Worm (Caenorhabditis elegans) whole organism, young adult: ENCODE results near the gene srh-138.

Source experiments
- B0336.3 ChIP-seq: fragments of 200-800 bp; sonication (Bioruptor generic); IDR thresholded peaks from 2 replicates; pipeline ENCODE4 v1.3.6; 2022; ENCODE audit warnings: missing genetic modification characterization, missing compliant biosample characterization
- D2030.7 ChIP-seq: fragments of 200-800 bp; sonication (Bioruptor generic); IDR thresholded peaks from 2 replicates; pipeline ENCODE4 v1.3.6; 2022; ENCODE audit warnings: missing genetic modification reagents, missing genetic modification characterization, missing compliant biosample characterization
- F33H1.4 ChIP-seq: fragments of 200-800 bp; sonication (Bioruptor generic); IDR thresholded peaks from 2 replicates; pipeline ENCODE4 v1.3.6; 2022; ENCODE audit warnings: missing genetic modification reagents, missing genetic modification characterization, missing compliant biosample characterization
- F37B4.10 ChIP-seq: fragments of 200-800 bp; sonication (Bioruptor generic); IDR thresholded peaks from 2 replicates; pipeline ENCODE4 v1.3.6; 2022; ENCODE audit warnings: missing genetic modification characterization, missing compliant biosample characterization
- F49E8.2 ChIP-seq: sonication (generic microtip); optimal IDR thresholded peaks from 3 replicates; lab custom pipeline; 2017; ENCODE audit warnings: missing genetic modification characterization, mild to moderate bottlenecking, missing compliant biosample characterization, antibody characterized with exemption, moderate library complexity; ENCODE audit not compliant: insufficient read depth
- F57C9.4 ChIP-seq: sonication (generic microtip); optimal IDR thresholded peaks from 2 replicates; lab custom pipeline; 2017; ENCODE audit warnings: mild to moderate bottlenecking, missing genetic modification characterization, missing compliant biosample characterization
- T07F8.4 ChIP-seq: sonication (generic microtip); optimal IDR thresholded peaks from 2 replicates; lab custom pipeline; 2016; ENCODE audit warnings: mild to moderate bottlenecking, missing genetic modification characterization, moderate library complexity, missing compliant biosample characterization
- T26A5.8 ChIP-seq: sonication (generic microtip); optimal IDR thresholded peaks from 2 replicates; lab custom pipeline; 2016; ENCODE audit warnings: missing genetic modification characterization, missing compliant biosample characterization
- Y53G8AR.9 ChIP-seq: fragments of 200-800 bp; sonication (Bioruptor generic); conservative IDR thresholded peaks from 2 replicates; pipeline ENCODE4 v1.3.6; 2022; ENCODE audit warnings: missing genetic modification reagents, missing genetic modification characterization, missing compliant biosample characterization
- Y67H2A.10 ChIP-seq: fragments of 200-800 bp; sonication (Bioruptor generic); conservative IDR thresholded peaks from 2 replicates; pipeline ENCODE4 v1.3.6; 2022; ENCODE audit warnings: missing genetic modification reagents, missing genetic modification characterization, missing compliant biosample characterization
- Y79H2A.3 ChIP-seq: fragments of 200-800 bp; sonication (Bioruptor generic); conservative IDR thresholded peaks from 2 replicates; pipeline ENCODE4 v1.3.6; 2022; ENCODE audit warnings: missing genetic modification reagents, missing genetic modification characterization, missing compliant biosample characterization
- Y95B8A.8 ChIP-seq: fragments of 200-800 bp; sonication (Bioruptor generic); IDR thresholded peaks from 2 replicates; pipeline ENCODE4 v1.3.6; 2022; ENCODE audit warnings: missing genetic modification reagents, missing genetic modification characterization, missing compliant biosample characterization
- ZK185.1 ChIP-seq: sonication (generic microtip); optimal IDR thresholded peaks from 2 replicates; lab custom pipeline; 2016; ENCODE audit warnings: mild to moderate bottlenecking, missing genetic modification characterization, missing compliant biosample characterization; ENCODE audit not compliant: poor library complexity, severe bottlenecking
- akir-1 ChIP-seq: fragments of 200-800 bp; sonication (Bioruptor generic); optimal IDR thresholded peaks from 2 replicates; lab custom pipeline; 2018; ENCODE audit warnings: mild to moderate bottlenecking, missing genetic modification characterization, moderate library complexity, missing compliant biosample characterization
- ama-1 ChIP-seq, 3 experiments: fragments of 150-350 bp in 1 of 3; sonication (generic microtip) in 2 of 3; optimal IDR thresholded peaks; 2 replicates each; lab custom pipeline; 2014 to 2018; ENCODE audit warnings: missing biosample characterization in 2 of 3, missing genetic modification characterization in 2 of 3, missing genetic modification reagents in 2 of 3
- atf-7 ChIP-seq: sonication (generic microtip); optimal IDR thresholded peaks from 2 replicates; lab custom pipeline; 2017; ENCODE audit warnings: mild to moderate bottlenecking, missing genetic modification characterization, missing compliant biosample characterization
- attf-3 ChIP-seq: fragments of 200-800 bp; sonication (Bioruptor generic); conservative IDR thresholded peaks from 2 replicates; pipeline ENCODE4 v1.3.6; 2022; ENCODE audit warnings: missing genetic modification reagents, missing genetic modification characterization, missing compliant biosample characterization
- attf-5 ChIP-seq: fragments of 200-800 bp; sonication (Bioruptor generic); optimal IDR thresholded peaks from 2 replicates; lab custom pipeline; 2018; ENCODE audit warnings: mild to moderate bottlenecking, missing genetic modification characterization, missing compliant biosample characterization
- attf-6 ChIP-seq: fragments of 200-800 bp; sonication (Bioruptor generic); IDR thresholded peaks from 2 replicates; pipeline ENCODE4 v1.3.6; 2022; ENCODE audit warnings: missing genetic modification reagents, missing genetic modification characterization, missing compliant biosample characterization
- bed-2 ChIP-seq: fragments of 200-800 bp; sonication (Bioruptor generic); IDR thresholded peaks from 2 replicates; pipeline ENCODE4 v1.3.6; 2022; ENCODE audit warnings: missing genetic modification reagents, missing genetic modification characterization, missing compliant biosample characterization
- cebp-1 ChIP-seq, 2 experiments: fragments of 200-800 bp in 1 of 2; sonication (Bioruptor generic) in 1 of 2; sonication (generic microtip) in 1 of 2; IDR thresholded peaks in 1 of 2; optimal IDR thresholded peaks in 1 of 2; 2 replicates each; pipeline versions ENCODE4 v1.3.6 to Lab custom; 2017 to 2022; ENCODE audit warnings: missing compliant biosample characterization in 2 of 2, missing genetic modification characterization in 2 of 2, mild to moderate bottlenecking in 1 of 2, missing genetic modification reagents in 1 of 2, moderate library complexity in 1 of 2
- ceh-27 ChIP-seq: fragments of 200-800 bp; sonication (Bioruptor generic); optimal IDR thresholded peaks from 2 replicates; lab custom pipeline; 2018; ENCODE audit warnings: mild to moderate bottlenecking, missing genetic modification characterization, moderate library complexity, missing compliant biosample characterization
- ceh-58 ChIP-seq: fragments of 200-800 bp; sonication (Bioruptor generic); IDR thresholded peaks from 2 replicates; pipeline ENCODE4 v1.3.6; 2022; ENCODE audit warnings: missing genetic modification characterization, missing compliant biosample characterization
- ceh-91 ChIP-seq: fragments of 200-800 bp; sonication (Bioruptor generic); IDR thresholded peaks from 2 replicates; pipeline ENCODE4 v1.3.6; 2022; ENCODE audit warnings: missing genetic modification reagents, missing genetic modification characterization, missing compliant biosample characterization
- die-1 ChIP-seq: sonication (generic microtip); optimal IDR thresholded peaks from 2 replicates; lab custom pipeline; 2016; ENCODE audit warnings: missing genotype, mild to moderate bottlenecking, missing genetic modification characterization, missing compliant biosample characterization
- dox-1 ChIP-seq: fragments of 200-800 bp; sonication (Bioruptor generic); IDR thresholded peaks from 2 replicates; pipeline ENCODE4 v1.3.6; 2022; ENCODE audit warnings: missing genetic modification reagents, missing genetic modification characterization, missing compliant biosample characterization
- dpff-1 ChIP-seq: sonication (generic microtip); optimal IDR thresholded peaks from 2 replicates; lab custom pipeline; 2017; ENCODE audit warnings: mild to moderate bottlenecking, missing genetic modification characterization, missing compliant biosample characterization
- dpl-1 ChIP-seq: fragments of 150-350 bp; optimal IDR thresholded peaks from 2 replicates; lab custom pipeline; 2014; ENCODE audit warnings: missing biosample characterization, missing genetic modification reagents, missing genetic modification characterization
- egl-18 ChIP-seq: fragments of 200-800 bp; sonication (Bioruptor generic); IDR thresholded peaks from 2 replicates; pipeline ENCODE4 v1.3.6; 2022; ENCODE audit warnings: missing genetic modification reagents, missing genetic modification characterization, missing compliant biosample characterization
- him-1 ChIP-seq: sonication (generic microtip); optimal IDR thresholded peaks from 2 replicates; lab custom pipeline; 2016; ENCODE audit warnings: missing genotype, missing genetic modification reagents, missing genetic modification characterization, missing compliant biosample characterization
- hlh-26 ChIP-seq: fragments of 200-800 bp; sonication (Bioruptor generic); conservative IDR thresholded peaks from 2 replicates; pipeline ENCODE4 v1.3.6; 2022; ENCODE audit warnings: missing genetic modification reagents, missing genetic modification characterization, missing compliant biosample characterization
- hmg-1.2 ChIP-seq: fragments of 200-800 bp; sonication (Bioruptor generic); IDR thresholded peaks from 2 replicates; pipeline ENCODE4 v1.3.6; 2022; ENCODE audit warnings: missing genetic modification reagents, missing genetic modification characterization, missing compliant biosample characterization
- lin-26 ChIP-seq: fragments of 200-800 bp; sonication (Bioruptor generic); IDR thresholded peaks from 2 replicates; pipeline ENCODE4 v1.3.6; 2022; ENCODE audit warnings: missing genetic modification reagents, missing genetic modification characterization, missing compliant biosample characterization
- lsy-27 ChIP-seq: sonication (generic microtip); optimal IDR thresholded peaks from 2 replicates; lab custom pipeline; 2017; ENCODE audit warnings: missing genetic modification characterization, mild to moderate bottlenecking, missing compliant biosample characterization, antibody characterized with exemption, missing genotype, borderline replicate concordance; ENCODE audit not compliant: insufficient read depth
- madf-3 ChIP-seq: fragments of 200-800 bp; sonication (Bioruptor generic); IDR thresholded peaks from 2 replicates; pipeline ENCODE4 v1.3.6; 2022; ENCODE audit warnings: missing genetic modification reagents, missing genetic modification characterization, missing compliant biosample characterization
- pbrm-1 ChIP-seq: fragments of 200-800 bp; sonication (Bioruptor generic); IDR thresholded peaks from 2 replicates; pipeline ENCODE4 v1.3.6; 2022; ENCODE audit warnings: missing genetic modification reagents, missing genetic modification characterization, missing compliant biosample characterization
- snpc-1.1 ChIP-seq: sonication (generic microtip); optimal IDR thresholded peaks from 2 replicates; lab custom pipeline; 2017; ENCODE audit warnings: missing genetic modification characterization, mild to moderate bottlenecking, missing compliant biosample characterization, antibody characterized with exemption, moderate library complexity, missing genotype, missing genetic modification reagents; ENCODE audit not compliant: insufficient read depth
- unc-62 ChIP-seq: fragments of 150-350 bp; optimal IDR thresholded peaks from 2 replicates; lab custom pipeline; 2014; ENCODE audit warnings: missing biosample characterization, missing genetic modification reagents, missing genetic modification characterization
- xnd-1 ChIP-seq: sonication (generic microtip); optimal IDR thresholded peaks from 2 replicates; lab custom pipeline; 2016; ENCODE audit warnings: missing genotype, missing genetic modification reagents, missing genetic modification characterization, missing compliant biosample characterization
- ztf-25 ChIP-seq: fragments of 200-800 bp; sonication (Bioruptor generic); IDR thresholded peaks from 2 replicates; pipeline ENCODE4 v1.3.6; 2022; ENCODE audit warnings: missing genetic modification reagents, missing genetic modification characterization, missing compliant biosample characterization
- ztf-26 ChIP-seq: sonication (generic microtip); optimal IDR thresholded peaks from 2 replicates; lab custom pipeline; 2017; ENCODE audit warnings: missing genetic modification characterization, missing compliant biosample characterization
- ztf-3 ChIP-seq: fragments of 200-800 bp; sonication (Bioruptor generic); optimal IDR thresholded peaks from 2 replicates; lab custom pipeline; 2018; ENCODE audit warnings: mild to moderate bottlenecking, missing genetic modification characterization, missing compliant biosample characterization
- ztf-6 ChIP-seq: fragments of 200-800 bp; sonication (Bioruptor generic); IDR thresholded peaks from 2 replicates; pipeline ENCODE4 v1.3.6; 2022; ENCODE audit warnings: missing genetic modification reagents, missing genetic modification characterization, missing compliant biosample characterization

srh-138 gene

DNA sequence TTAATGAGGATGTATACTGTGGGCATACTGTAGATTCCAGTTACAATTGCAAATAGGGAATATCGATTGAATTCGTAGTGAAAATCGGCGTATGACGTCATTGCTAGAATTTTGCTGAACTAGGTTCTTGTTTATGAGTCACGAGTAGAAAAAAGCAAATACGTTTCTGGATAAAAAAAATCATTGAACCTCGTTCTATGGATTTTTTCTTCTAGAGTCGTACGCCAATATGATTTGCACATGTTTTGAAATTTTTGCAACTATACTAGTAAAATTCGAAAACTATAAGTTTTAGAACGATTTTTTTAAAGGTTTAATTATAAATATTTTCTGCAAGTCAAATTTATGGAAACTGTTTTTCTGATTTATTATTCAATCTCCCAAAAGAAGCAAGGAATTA is 3.0 kb downstream of the srh-138 start, which contains the start of gene sru-44:
Gene sru-44, minus strand, starts transcription at position 101 of the 400 bp plus-strand sequence.
- TF ChIP-seq unc-62 (GFP tag; lab: Kevin White, UChicago): no peak
- no peak for TF ChIP-seq hlh-26
- TF ChIP-seq Y53G8AR.9: no peak
- no peak for TF ChIP-seq F49E8.2 (tag; lab: Kevin White, UChicago)
- no peak for TF ChIP-seq madf-3 (GFP tag; lab: Robert Waterston, UW)
- no peak for TF ChIP-seq pbrm-1 (GFP tag; lab: Robert Waterston, UW)
- TF ChIP-seq egl-18 (GFP tag; lab: Robert Waterston, UW): no peak
- no peak for TF ChIP-seq B0336.3
- TF ChIP-seq Y67H2A.10 (GFP tag; lab: Robert Waterston, UW): no peak
- TF ChIP-seq akir-1 (GFP tag; lab: Kevin White, UChicago): no peak
- no peak for TF ChIP-seq Y95B8A.8
- no peak for TF ChIP-seq T26A5.8 (tag; lab: Kevin White, UChicago)
- TF ChIP-seq attf-6 (GFP tag; lab: Robert Waterston, UW): no peak
- no peak for TF ChIP-seq ZK185.1 (tag; lab: Kevin White, UChicago)

DNA sequence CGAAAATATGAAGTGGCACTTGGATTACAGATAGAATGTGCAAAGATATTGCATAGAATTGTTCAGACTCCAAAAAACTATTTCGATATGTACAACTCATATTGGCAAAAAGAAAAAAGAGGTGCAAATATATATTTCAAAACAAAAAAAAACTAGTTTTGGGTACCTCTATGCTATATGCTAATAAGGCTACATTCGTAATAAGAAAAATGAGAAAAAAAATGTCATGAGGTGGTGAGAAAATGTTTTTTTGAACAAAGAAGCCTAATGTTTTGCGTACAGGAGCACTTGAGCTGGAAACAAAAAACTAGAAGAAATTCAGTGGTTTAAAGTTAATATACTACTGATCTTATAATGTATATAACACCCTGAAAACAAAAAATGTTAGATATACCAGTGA is 9.9 kb downstream of the srh-138 start, which contains the start of gene srh-142:
Gene srh-142, minus strand, starts transcription at position 101 of the 400 bp plus-strand sequence.
- no peak for TF ChIP-seq Y79H2A.3 (GFP tag; lab: Robert Waterston, UW)
- TF ChIP-seq ceh-58 (GFP tag; lab: Robert Waterston, UW): no peak
- no peak for TF ChIP-seq lin-26 (GFP tag; lab: Robert Waterston, UW)
- TF ChIP-seq lsy-27 (tag; lab: Kevin White, UChicago): no peak
- no peak for TF ChIP-seq T07F8.4 (tag; lab: Kevin White, UChicago)
- no peak for TF ChIP-seq attf-5 (GFP tag; lab: Kevin White, UChicago)
- TF ChIP-seq hmg-1.2 (GFP tag; lab: Robert Waterston, UW): no peak
- TF ChIP-seq cebp-1 (GFP tag; IDR thresholded peaks at IDR 0.05; lab: Robert Waterston, UW): no peak
- TF ChIP-seq cebp-1 (tag; optimal IDR thresholded peaks at IDR 0.05; lab: Kevin White, UChicago): no peak

DNA sequence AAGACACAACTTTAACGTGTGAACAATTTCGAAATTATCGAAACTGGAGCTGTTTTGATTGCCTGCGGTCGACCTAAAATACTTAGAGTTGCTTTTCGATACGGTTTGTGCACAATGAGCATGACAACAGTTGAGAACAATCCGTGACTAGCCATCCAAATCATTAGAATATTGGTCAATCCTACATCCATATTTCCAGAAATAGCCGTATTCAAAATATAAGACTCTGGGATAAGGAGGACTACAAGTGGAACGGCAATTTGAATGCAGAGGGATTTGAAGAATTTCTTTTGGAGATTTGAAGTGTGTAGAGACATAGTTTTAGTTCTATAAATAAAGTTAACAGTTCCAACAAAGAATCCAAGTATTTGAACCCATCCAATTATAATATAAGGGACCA is 11.4 kb downstream of the srh-138 start:
- TF ChIP-seq him-1 (tag; lab: Kevin White, UChicago) (no peak), die-1 (tag; lab: Kevin White, UChicago) (no peak), bed-2 (GFP tag; lab: Robert Waterston, UW) (no peak), atf-7 (tag; lab: Kevin White, UChicago) (no peak), snpc-1.1 (tag; lab: Kevin White, UChicago) (no peak), F57C9.4 (tag; lab: Kevin White, UChicago) (no peak), ama-1 (optimal IDR thresholded peaks at IDR 0.05; lab: Kevin White, UChicago) (no peak), ama-1 (GFP tag; optimal IDR thresholded peaks at IDR 0.05; lab: Kevin White, UChicago) (no peak), ztf-3 (no peak), hlh-26 (no peak), ztf-25 (GFP tag; lab: Robert Waterston, UW) (no peak), hmg-1.2 (GFP tag; lab: Robert Waterston, UW) (no peak), dpl-1 (GFP tag; lab: Kevin White, UChicago) (no peak), Y53G8AR.9 (no peak)

DNA sequence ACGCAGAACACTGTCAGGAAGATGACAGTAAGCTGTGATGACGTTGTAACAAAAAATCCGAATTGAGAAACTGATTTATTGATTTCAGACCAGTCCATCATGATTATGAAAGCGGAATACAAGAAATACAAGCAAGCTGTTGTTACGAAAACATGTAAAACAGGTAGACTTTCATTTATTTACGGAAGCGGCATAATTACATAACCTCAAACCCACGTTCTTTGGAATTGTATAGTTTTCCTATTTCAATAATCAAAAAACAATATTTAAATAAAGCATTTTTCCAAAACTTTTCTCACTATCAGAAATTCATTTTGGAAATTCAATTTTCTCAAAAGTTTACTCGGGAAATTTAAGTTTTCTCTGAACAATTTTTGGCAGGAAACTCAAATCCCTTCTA is 12.1 kb downstream of the srh-138 start, which contains the start of gene str-15:
Gene str-15, minus strand, starts transcription at position 101 of the 400 bp plus-strand sequence.
- TF ChIP-seq D2030.7 (GFP tag; lab: Robert Waterston, UW) (no peak), ztf-6 (no peak), dpff-1 (tag; lab: Kevin White, UChicago) (no peak), lsy-27 (tag; lab: Kevin White, UChicago) (no peak), attf-5 (GFP tag; lab: Kevin White, UChicago) (no peak), xnd-1 (tag; lab: Kevin White, UChicago) (no peak), unc-62 (GFP tag; lab: Kevin White, UChicago) (no peak), ceh-91 (no peak), ztf-26 (tag; lab: Kevin White, UChicago) (no peak), madf-3 (GFP tag; lab: Robert Waterston, UW) (no peak), dox-1 (GFP tag; lab: Robert Waterston, UW) (no peak), ceh-27 (GFP tag; lab: Kevin White, UChicago) (no peak), lin-26 (GFP tag; lab: Robert Waterston, UW) (no peak), F33H1.4 (GFP tag; lab: Robert Waterston, UW) (no peak), F37B4.10 (GFP tag; lab: Robert Waterston, UW) (no peak), attf-3 (GFP tag; lab: Robert Waterston, UW) (no peak), him-1 (tag; lab: Kevin White, UChicago) (no peak)
